Fruit fly (Drosophila melanogaster): Measurements from ENCODE around the gene Rpn3.

Gene Rpn3

dm6 chr2L:19009130-19009529, 42.5 kb upstream of the Rpn3 start, which contains the start of gene RpL30 (continued):
- TF ChIP-seq CG17612 (GFP tag; IDR thresholded peaks at IDR 0.05) (peak; percentile 74; the same call in 1 of the 2 replicates), CG32532 (GFP tag; IDR thresholded peaks at IDR 0.05) (peak; percentile 93), TFAM (GFP tag; optimal IDR thresholded peaks at IDR 0.05) (peak; percentile 69), Fer3 (tag; optimal IDR thresholded peaks at IDR 0.05) (peak; percentile 92), CG15269 (tag; optimal IDR thresholded peaks at IDR 0.05) (peak; percentile 79), CG1792 (GFP tag; optimal IDR thresholded peaks at IDR 0.05) (peak; percentile 83), peb (GFP tag; IDR thresholded peaks at IDR 0.05) (peak; percentile 42; the same call in 1 of the 2 replicates), gem (tag; optimal IDR thresholded peaks at IDR 0.05) (peak; percentile 75), CG15011 (GFP tag; optimal IDR thresholded peaks at IDR 0.05) (peak; percentile 89), zf30C (GFP tag; optimal IDR thresholded peaks at IDR 0.05) (peak; percentile 54), ac (GFP tag; optimal IDR thresholded peaks at IDR 0.05) (peak; percentile 86), vvl (GFP tag; IDR thresholded peaks at IDR 0.05) (peak; percentile 97), Dip3 (GFP tag; optimal IDR thresholded peaks at IDR 0.05) (peak; percentile 78), repo (GFP tag; optimal IDR thresholded peaks at IDR 0.05) (peak; percentile 90), lab (GFP tag; optimal IDR thresholded peaks at IDR 0.05) (peak; percentile 98), CG31441 (GFP tag; IDR thresholded peaks at IDR 0.05) (peak; percentile 90), Bteb2 (GFP tag; optimal IDR thresholded peaks at IDR 0.05) (peak; percentile 88), HLH4C (GFP tag; IDR thresholded peaks at IDR 0.05; ENCODE audit: partially characterized antibody) (peak; percentile 20; the same call in 1 of the 3 replicates), pnt (GFP tag; optimal IDR thresholded peaks at IDR 0.05) (peak; percentile 36), CG8281 (tag; optimal IDR thresholded peaks at IDR 0.05) (peak; percentile 61), CG8089 (GFP tag; optimal IDR thresholded peaks at IDR 0.05) (peak; percentile 92), tap (tag; optimal IDR thresholded peaks at IDR 0.05) (peak; percentile 77), CG18764 (GFP tag; optimal IDR thresholded peaks at IDR 0.05) (peak; percentile 86), Lpt (GFP tag; optimal IDR thresholded peaks at IDR 0.05) (no peak), CG13775 (GFP tag; optimal IDR thresholded peaks at IDR 0.05) (peak; percentile 94), CG9932 (GFP tag; IDR thresholded peaks at IDR 0.05) (peak; percentile 86), CG6765 (GFP tag; optimal IDR thresholded peaks at IDR 0.05) (peak; percentile 97), Nf-YC (tag; optimal IDR thresholded peaks at IDR 0.05) (peak; percentile 73), gfzf (GFP tag; optimal IDR thresholded peaks at IDR 0.05) (peak; percentile 100), en (GFP tag; optimal IDR thresholded peaks at IDR 0.05) (peak; percentile 84), CG4328 (GFP tag; optimal IDR thresholded peaks at IDR 0.05) (peak; percentile 90), CrebB (tag; optimal IDR thresholded peaks at IDR 0.05) (peak; percentile 95), trem (tag; optimal IDR thresholded peaks at IDR 0.05) (peak; percentile 92), CG10274 (GFP tag; optimal IDR thresholded peaks at IDR 0.05) (peak; percentile 79), NFAT (GFP tag; IDR thresholded peaks at IDR 0.05) (peak; percentile 86), CG33213 (GFP tag; optimal IDR thresholded peaks at IDR 0.05) (peak; percentile 98), CG10267 (tag; optimal IDR thresholded peaks at IDR 0.05) (peak; percentile 92), nau (GFP tag; optimal IDR thresholded peaks at IDR 0.05) (peak; percentile 91), chif (GFP tag; optimal IDR thresholded peaks at IDR 0.05) (peak; percentile 70 to 87), onecut (GFP tag; IDR thresholded peaks at IDR 0.05) (peak; percentile 91), CG18476 (GFP tag; optimal IDR thresholded peaks at IDR 0.05) (peak; percentile 50), CG9215 (GFP tag; IDR thresholded peaks at IDR 0.05) (peak; percentile 60), HLHmδ (GFP tag; optimal IDR thresholded peaks at IDR 0.05) (peak; percentile 99), CG11504 (tag; optimal IDR thresholded peaks at IDR 0.05) (peak; percentile 89), CG2678 (tag; optimal IDR thresholded peaks at IDR 0.05) (peak; percentile 82), dysf (GFP tag; IDR thresholded peaks at IDR 0.05) (peak; percentile 84), aop (GFP tag; IDR thresholded peaks at IDR 0.05) (peak; percentile 62), CG17912 (GFP tag; optimal IDR thresholded peaks at IDR 0.05) (peak; percentile 95), Fer1 (GFP tag; optimal IDR thresholded peaks at IDR 0.05) (peak; percentile 97), Sox102F (GFP tag; optimal IDR thresholded peaks at IDR 0.05) (peak; percentile 59), wor (GFP tag; IDR thresholded peaks at IDR 0.05) (peak; percentile 43)
